Worm (Caenorhabditis elegans) whole organism, midembryonic: ENCODE data around the gene nspb-9.

Experiments used
- T22C8.4 ChIP-seq: fragments of 200-800 bp; sonication (Bioruptor generic); IDR thresholded peaks from 2 replicates; pipeline ENCODE4 v1.3.6; 2022; ENCODE audit warnings: missing genetic modification characterization, missing compliant biosample characterization
- cog-1 ChIP-seq: sonication (generic microtip); optimal IDR thresholded peaks from 2 replicates; lab custom pipeline; 2016; ENCODE audit warnings: missing genetic modification characterization, missing compliant biosample characterization
- flt-1 ChIP-seq: fragments of 200-800 bp; sonication (Bioruptor generic); IDR thresholded peaks from 2 replicates; pipeline ENCODE4 v1.3.6; 2022; ENCODE audit warnings: missing genetic modification characterization, missing compliant biosample characterization
- klf-2 ChIP-seq: fragments of 200-800 bp; sonication (Bioruptor generic); conservative IDR thresholded peaks from 2 replicates; pipeline ENCODE4 v1.3.6; 2022; ENCODE audit warnings: missing genetic modification reagents, missing genetic modification characterization, missing compliant biosample characterization
- med-1 ChIP-seq: sonication (generic microtip); optimal IDR thresholded peaks from 2 replicates; lab custom pipeline; 2017; ENCODE audit warnings: missing genetic modification characterization, mild to moderate bottlenecking, missing compliant biosample characterization, antibody characterized with exemption, missing genetic modification reagents; ENCODE audit not compliant: insufficient read depth
- ref-1 ChIP-seq: fragments of 200-800 bp; sonication (Bioruptor generic); conservative IDR thresholded peaks from 2 replicates; pipeline ENCODE4 v1.3.6; 2022; ENCODE audit warnings: missing genetic modification reagents, missing genetic modification characterization, missing compliant biosample characterization
- tab-1 ChIP-seq: fragments of 200-800 bp; sonication (Bioruptor generic); IDR thresholded peaks from 2 replicates; pipeline ENCODE4 v1.3.6; 2022; ENCODE audit warnings: missing genetic modification characterization, missing compliant biosample characterization
- ztf-23 ChIP-seq: fragments of 200-800 bp; sonication (Bioruptor generic); IDR thresholded peaks from 2 replicates; pipeline ENCODE4 v1.3.6; 2022; ENCODE audit warnings: missing genetic modification reagents, missing genetic modification characterization, missing compliant biosample characterization
- ztf-29 ChIP-seq: fragments of 200-800 bp; sonication (Bioruptor generic); IDR thresholded peaks from 2 replicates; pipeline ENCODE4 v1.3.6; 2022; ENCODE audit warnings: missing genetic modification reagents, missing genetic modification characterization, missing compliant biosample characterization

nspb-9 gene

ce11 chrII:14619806-14620205, 39.1 kb downstream of the nspb-9 start:
- TF ChIP-seq cog-1 (no peak), flt-1 (no peak), ztf-23 (GFP tag; lab: Robert Waterston, UW) (no peak), tab-1 (GFP tag; lab: Robert Waterston, UW) (no peak), med-1 (GFP tag; lab: Kevin White, UChicago) (no peak), T22C8.4 (GFP tag; lab: Robert Waterston, UW) (no peak), klf-2 (no peak)

ce11 chrII:14620730-14621129, 40.1 kb downstream of the nspb-9 start:
- TF ChIP-seq cog-1 (no peak), med-1 (GFP tag; lab: Kevin White, UChicago) (no peak), ztf-23 (GFP tag; lab: Robert Waterston, UW) (no peak), T22C8.4 (GFP tag; lab: Robert Waterston, UW) (no peak), tab-1 (GFP tag; lab: Robert Waterston, UW) (no peak), ref-1 (GFP tag; lab: Robert Waterston, UW) (no peak), flt-1 (no peak), klf-2 (no peak), ztf-29 (no peak)

ce11 chrII:14622758-14623157, 42.1 kb downstream of the nspb-9 start, which contains the start of gene mltn-10:
TSS of gene mltn-10 (plus strand) at chrII:14623058.
- no peak for TF ChIP-seq ztf-23 (GFP tag; lab: Robert Waterston, UW)
- TF ChIP-seq flt-1 = no peak
- TF ChIP-seq cog-1 = no peak
- TF ChIP-seq ztf-29 = no peak
- TF ChIP-seq ref-1 (GFP tag; lab: Robert Waterston, UW) = no peak
- no peak for TF ChIP-seq tab-1 (GFP tag; lab: Robert Waterston, UW)
- TF ChIP-seq med-1 (GFP tag; lab: Kevin White, UChicago) = no peak
- TF ChIP-seq T22C8.4 (GFP tag; lab: Robert Waterston, UW) = no peak
- TF ChIP-seq klf-2 = no peak

ce11 chrII:14626883-14627282, 46.2 kb downstream of the nspb-9 start:
- TF ChIP-seq T22C8.4 (GFP tag; lab: Robert Waterston, UW) (no peak), flt-1 (no peak), cog-1 (no peak), med-1 (GFP tag; lab: Kevin White, UChicago) (no peak), ref-1 (GFP tag; lab: Robert Waterston, UW) (no peak), ztf-23 (GFP tag; lab: Robert Waterston, UW) (no peak), ztf-29 (no peak), klf-2 (no peak), tab-1 (GFP tag; lab: Robert Waterston, UW) (no peak)

ce11 chrII:14627330-14627729, 46.7 kb downstream of the nspb-9 start, which contains the start of gene tag-297:
TSS of gene tag-297 (plus strand) at chrII:14627630.
- TF ChIP-seq cog-1 (no peak), ztf-23 (GFP tag; lab: Robert Waterston, UW) (no peak), ref-1 (GFP tag; lab: Robert Waterston, UW) (no peak), med-1 (GFP tag; lab: Kevin White, UChicago) (no peak), ztf-29 (no peak), T22C8.4 (GFP tag; lab: Robert Waterston, UW) (no peak), klf-2 (no peak), flt-1 (no peak), tab-1 (GFP tag; lab: Robert Waterston, UW) (no peak)
